Fruit fly (Drosophila melanogaster) Kc167 (cell line): Measurements from ENCODE around the gene maca.

Source experiments
- Myc ChIP-seq: fragments of >200 bp; optimal IDR thresholded peaks from 2 replicates; lab custom pipeline; 2017; ENCODE audit warnings: missing external identifiers
- Sin3A ChIP-seq: fragments of >200 bp; optimal IDR thresholded peaks from 2 replicates; lab custom pipeline; 2018; ENCODE audit warnings: missing external identifiers
- h ChIP-seq: fragments of >200 bp; optimal IDR thresholded peaks from 3 replicates; lab custom pipeline; 2018; ENCODE audit warnings: missing external identifiers
- insv ChIP-seq: fragments of >200 bp; optimal IDR thresholded peaks from 3 replicates; lab custom pipeline; 2018; ENCODE audit warnings: missing external identifiers
- psq ChIP-seq: fragments of >200 bp; optimal IDR thresholded peaks from 2 replicates; lab custom pipeline; 2017; ENCODE audit warnings: missing external identifiers
- ttk ChIP-seq: sonication (Bioruptor generic); optimal IDR thresholded peaks from 2 replicates; lab custom pipeline; 2017; ENCODE audit warnings: missing external identifiers

maca gene

DNA sequence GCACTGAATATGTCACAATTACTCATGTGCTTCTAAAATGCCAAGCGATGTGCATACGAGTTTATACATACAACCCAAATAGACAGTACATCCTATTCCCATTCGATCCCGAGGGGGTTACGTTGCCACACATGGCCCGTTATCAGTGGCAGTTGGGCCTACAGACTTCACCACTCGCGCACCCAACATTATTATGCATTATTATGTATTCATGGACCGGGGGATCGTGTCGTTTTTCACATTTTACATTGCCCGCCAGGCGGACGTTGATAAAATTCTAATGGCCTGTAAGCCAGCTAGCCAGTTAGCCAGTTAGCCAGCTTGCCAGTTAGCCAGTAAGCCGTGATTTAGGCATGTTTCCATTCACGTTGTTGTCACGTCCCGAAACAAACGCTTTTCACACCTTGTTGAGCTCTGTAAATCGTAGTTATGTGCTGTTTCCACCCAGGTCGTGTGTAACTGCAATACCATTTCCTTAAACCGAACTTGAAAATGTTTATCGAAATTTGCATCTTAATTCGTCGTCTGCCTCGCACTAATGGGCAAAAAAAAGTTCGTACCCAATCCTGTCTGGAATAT, 21.0 kb upstream of the maca start:
- no peak for TF ChIP-seq ttk (lab: Kevin White, UChicago)

DNA sequence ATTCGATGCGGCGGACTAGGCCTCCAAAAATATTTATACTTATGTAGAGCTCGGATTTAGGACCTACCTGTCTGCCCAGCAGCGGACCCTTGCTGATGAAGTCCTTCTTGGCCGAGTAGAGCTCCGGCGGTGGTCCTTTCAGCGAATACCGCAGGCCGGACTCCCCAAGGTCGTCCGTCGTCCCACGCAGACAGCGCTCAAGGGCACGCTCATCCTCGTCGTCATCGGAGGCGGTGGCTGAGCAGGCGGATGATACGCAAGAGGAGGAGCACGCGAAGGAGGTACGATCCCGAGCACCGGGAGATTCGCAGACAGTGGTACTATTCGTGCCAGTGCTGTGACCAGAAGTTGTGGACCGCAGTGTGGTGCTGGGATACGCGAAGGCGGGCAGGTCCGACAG, 19.6 kb upstream of the maca start:
- TF ChIP-seq psq (lab: Kevin White, UChicago) = no peak
- TF ChIP-seq insv = no peak
- no peak for TF ChIP-seq Sin3A (lab: Kevin White, UChicago)
- TF ChIP-seq Myc (lab: Kevin White, UChicago) = no peak
- TF ChIP-seq ttk (lab: Kevin White, UChicago) = no peak
- no peak for TF ChIP-seq h (lab: Kevin White, UChicago)

DNA sequence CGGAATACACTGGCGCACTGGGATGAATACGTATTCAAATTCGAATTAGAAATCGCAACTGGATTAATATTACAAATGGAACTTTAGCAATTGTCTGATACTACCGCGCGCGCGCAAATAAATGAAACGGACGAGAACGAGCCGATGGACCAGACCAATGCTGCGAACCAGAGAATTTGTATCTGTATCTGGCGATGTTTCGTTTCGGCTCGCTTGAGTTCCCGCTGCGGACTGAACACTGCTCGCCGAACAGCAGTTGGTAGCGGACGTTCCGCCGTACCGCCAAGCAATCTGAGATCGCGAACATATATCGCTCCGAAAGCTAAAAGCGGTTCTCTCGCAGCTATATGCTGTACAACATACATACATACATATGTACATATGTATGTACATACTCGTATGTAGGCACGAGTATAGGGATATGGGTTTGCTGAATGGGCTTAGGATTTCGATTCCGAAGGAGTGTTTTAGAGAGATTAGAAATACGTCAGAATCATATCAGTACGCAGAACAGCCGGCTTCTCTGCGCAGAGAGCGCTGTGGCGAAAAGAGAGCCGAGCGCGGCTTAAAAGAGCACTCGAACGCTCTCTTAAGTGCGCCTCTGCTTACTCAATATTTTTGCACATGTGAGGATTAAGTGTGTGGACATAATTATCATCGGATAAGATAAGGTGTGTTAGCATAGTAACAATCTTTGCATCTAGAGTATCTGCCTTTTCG, 18.3 kb upstream of the maca start, which contains the start of gene AdamTS-A:
TSS of gene AdamTS-A (minus strand) at position 221 of the 720 bp plus-strand sequence.
- no peak for TF ChIP-seq psq (lab: Kevin White, UChicago)
- no peak for TF ChIP-seq insv
- TF ChIP-seq Sin3A (lab: Kevin White, UChicago) = no peak
- no peak for TF ChIP-seq h (lab: Kevin White, UChicago)
- no peak for TF ChIP-seq Myc (lab: Kevin White, UChicago)
- TF ChIP-seq ttk (lab: Kevin White, UChicago) = no peak

DNA sequence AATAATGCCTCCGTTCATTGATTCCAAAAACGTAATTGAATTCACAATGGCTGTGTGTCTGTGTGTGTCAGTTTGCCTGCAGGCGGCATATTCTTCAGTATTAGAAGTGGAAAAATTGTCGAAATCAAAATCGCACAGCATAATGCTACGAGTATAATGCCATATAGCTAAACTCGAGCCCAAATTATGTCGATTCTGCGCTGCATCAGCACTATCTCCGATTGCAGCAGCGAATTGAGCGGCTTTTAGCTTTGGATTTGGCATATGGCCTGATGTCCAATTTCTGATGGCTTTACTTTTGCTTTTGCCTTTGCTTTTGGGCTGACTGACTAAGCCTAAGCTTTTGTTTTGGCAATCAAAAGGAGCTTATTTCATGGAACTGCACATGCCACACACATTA, 14.3 kb upstream of the maca start:
- TF ChIP-seq psq (lab: Kevin White, UChicago) (no peak), Myc (lab: Kevin White, UChicago) (no peak), h (lab: Kevin White, UChicago) (no peak), ttk (lab: Kevin White, UChicago) (no peak), Sin3A (lab: Kevin White, UChicago) (no peak), insv (no peak)

DNA sequence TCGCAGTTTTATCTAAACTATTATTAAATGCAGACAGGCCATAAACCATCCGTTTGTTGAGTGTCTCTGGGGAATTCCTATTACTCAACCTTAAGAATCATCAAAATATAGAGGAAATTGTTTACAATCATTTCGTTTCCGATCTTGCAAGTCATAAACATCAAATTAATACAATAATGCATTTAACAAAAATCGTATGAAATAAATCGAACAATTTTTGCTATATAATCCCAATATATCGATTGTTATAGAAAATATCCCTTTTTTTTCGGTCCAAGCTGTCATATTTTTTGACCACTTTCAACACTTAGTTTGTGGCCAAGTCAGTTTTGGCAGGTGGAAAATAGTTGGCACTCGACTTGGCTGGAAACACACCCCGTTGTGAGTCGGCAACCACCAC, 12.8 kb upstream of the maca start, which contains the start of gene B9d1:
TSS of gene B9d1 (plus strand) at position 301 of the 400 bp plus-strand sequence.
- no peak for TF ChIP-seq Sin3A (lab: Kevin White, UChicago)
- no peak for TF ChIP-seq h (lab: Kevin White, UChicago)
- no peak for TF ChIP-seq Myc (lab: Kevin White, UChicago)
- no peak for TF ChIP-seq ttk (lab: Kevin White, UChicago)
- TF ChIP-seq psq (lab: Kevin White, UChicago) = no peak
- no peak for TF ChIP-seq insv

DNA sequence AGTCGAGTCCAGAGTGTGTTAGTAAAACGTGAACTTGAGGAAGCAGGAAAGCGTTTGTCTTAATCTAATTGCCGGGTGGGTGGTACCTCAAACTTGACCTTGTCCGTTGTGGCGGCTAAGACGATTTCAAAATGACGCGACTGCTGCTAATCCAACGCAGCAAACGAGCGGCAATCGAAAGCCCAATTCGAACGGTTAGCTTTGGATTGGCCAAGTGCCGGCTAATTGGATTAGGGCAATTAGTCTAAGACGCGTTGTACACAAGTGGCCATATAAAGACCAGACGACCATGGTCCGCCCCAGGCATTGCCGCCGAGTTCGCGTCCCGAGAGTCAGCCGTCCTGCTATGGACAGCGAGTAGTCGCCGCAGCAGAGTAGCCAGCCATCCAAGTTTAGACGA, 11.5 kb upstream of the maca start, which contains the start of gene Rh6:
TSS of gene Rh6 (plus strand) at position 301 of the 400 bp plus-strand sequence.
- no peak for TF ChIP-seq Sin3A (lab: Kevin White, UChicago)
- TF ChIP-seq ttk (lab: Kevin White, UChicago) = no peak
- no peak for TF ChIP-seq Myc (lab: Kevin White, UChicago)
- TF ChIP-seq psq (lab: Kevin White, UChicago) = no peak
- TF ChIP-seq h (lab: Kevin White, UChicago) = no peak
- TF ChIP-seq insv = no peak

DNA sequence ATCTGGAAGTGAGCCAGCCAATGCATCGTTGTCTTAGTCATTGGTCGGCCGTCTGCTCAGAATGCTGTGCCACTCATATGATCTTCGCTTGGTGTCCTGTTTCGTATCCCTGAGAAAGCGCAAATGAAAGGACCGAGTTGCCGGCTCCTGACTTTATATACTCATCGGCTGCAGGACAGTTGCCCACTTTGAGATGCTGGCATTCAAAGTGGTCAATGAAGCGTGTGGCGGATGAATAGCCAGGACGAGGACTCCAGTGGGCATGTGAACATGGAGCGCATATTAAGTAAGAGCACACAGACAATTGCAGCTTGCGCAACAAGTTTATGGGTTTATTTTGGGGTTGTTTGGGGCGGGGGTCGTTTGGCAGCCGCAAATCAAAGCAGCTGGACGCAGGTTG, 9.1 kb upstream of the maca start, which contains the start of gene Trissin:
TSS of gene Trissin (minus strand) at position 101 of the 400 bp plus-strand sequence.
- TF ChIP-seq ttk (lab: Kevin White, UChicago) (no peak), Myc (lab: Kevin White, UChicago) (no peak), insv (no peak), Sin3A (lab: Kevin White, UChicago) (no peak), psq (lab: Kevin White, UChicago) (no peak), h (lab: Kevin White, UChicago) (no peak)

DNA sequence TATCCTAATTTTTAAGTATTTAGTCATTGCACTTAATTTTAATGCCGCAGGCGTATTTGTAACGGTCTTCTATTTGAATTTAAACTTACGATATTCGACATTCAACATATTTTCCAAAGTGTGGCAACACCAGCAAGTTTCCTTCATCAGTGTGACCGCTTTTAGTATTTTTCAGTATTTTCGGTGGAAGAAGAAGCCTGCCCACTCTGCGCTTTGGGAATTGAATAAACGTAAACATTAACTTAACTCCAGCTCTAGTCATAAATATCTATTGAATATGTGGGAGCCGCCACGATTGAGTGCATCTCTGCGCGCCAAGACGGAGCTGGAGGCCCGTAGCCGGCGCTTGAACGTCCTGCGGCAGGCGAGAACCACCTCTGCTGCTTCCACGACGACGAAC, 8.5 kb upstream of the maca start, which contains the start of gene obe:
TSS of gene obe (plus strand) at position 185 of the 400 bp plus-strand sequence.
- TF ChIP-seq h (lab: Kevin White, UChicago) = no peak
- no peak for TF ChIP-seq Sin3A (lab: Kevin White, UChicago)
- no peak for TF ChIP-seq Myc (lab: Kevin White, UChicago)
- TF ChIP-seq ttk (lab: Kevin White, UChicago) = no peak
- TF ChIP-seq insv = no peak
- no peak for TF ChIP-seq psq (lab: Kevin White, UChicago)

DNA sequence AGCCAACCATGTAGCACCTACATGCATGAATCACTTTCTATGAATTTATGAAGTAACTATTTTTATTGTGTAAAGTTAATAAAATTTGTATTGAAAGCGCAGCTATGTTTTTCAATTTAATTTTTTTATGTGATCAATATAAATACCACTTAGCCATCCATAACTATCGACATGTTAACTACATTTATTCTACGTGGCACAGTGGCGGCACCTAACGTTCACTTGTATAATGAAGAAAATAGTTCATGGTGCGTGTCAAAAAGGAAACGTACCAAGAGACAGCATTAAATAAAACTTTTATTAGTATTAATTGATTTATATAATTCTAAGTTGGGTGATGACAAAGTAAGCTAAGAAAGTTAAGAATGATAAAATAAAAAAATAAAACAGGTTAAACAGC, 1.2 kb upstream of the maca start:
- TF ChIP-seq Sin3A (lab: Kevin White, UChicago) (no peak), ttk (lab: Kevin White, UChicago) (no peak), Myc (lab: Kevin White, UChicago) (no peak), psq (lab: Kevin White, UChicago) (no peak), insv (no peak), h (lab: Kevin White, UChicago) (no peak)

DNA sequence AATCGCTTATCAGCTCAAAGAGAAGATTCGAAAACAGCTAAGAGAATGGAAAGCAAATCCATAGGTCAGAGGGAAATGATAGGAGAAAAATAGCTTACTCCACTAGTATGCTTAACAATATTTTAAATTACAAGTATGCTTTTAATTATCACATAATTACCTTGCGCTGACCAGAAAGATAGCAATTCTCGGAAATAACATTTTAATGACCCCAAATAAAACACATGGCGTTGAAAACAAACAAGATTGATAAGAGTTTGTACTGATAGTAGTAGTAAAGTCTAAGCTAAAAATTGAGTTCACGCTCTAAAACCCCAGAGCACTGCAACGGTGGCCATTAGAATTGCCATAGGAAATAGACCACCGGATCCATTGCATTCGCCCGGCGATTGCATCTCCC, 13.4 kb downstream of the maca start:
- TF ChIP-seq Myc (lab: Kevin White, UChicago) (no peak), ttk (lab: Kevin White, UChicago) (no peak), Sin3A (lab: Kevin White, UChicago) (no peak), insv (no peak), psq (lab: Kevin White, UChicago) (no peak), h (lab: Kevin White, UChicago) (no peak)

DNA sequence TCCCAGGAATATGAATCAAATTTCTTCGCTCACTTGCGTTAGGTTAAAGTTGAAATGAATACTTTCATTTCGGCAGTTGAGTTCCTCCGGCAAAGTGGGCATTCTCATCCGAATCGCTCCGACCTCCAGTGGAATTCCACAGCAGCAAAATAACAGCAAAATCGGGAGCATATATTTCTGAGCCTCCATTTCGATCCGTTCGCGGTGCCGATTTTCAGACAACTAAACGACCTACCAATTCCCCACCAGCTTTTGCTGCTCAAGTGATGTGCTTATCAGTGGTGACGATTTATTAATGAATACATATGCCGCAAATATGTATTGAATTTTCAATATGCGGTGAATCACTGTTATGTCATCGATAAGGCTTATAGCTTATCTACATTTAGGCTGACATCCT, 14.2 kb downstream of the maca start, which contains the start of gene CG44014:
TSS of gene CG44014 (minus strand) at position 256 of the 400 bp plus-strand sequence.
- TF ChIP-seq Myc (lab: Kevin White, UChicago) (no peak), Sin3A (lab: Kevin White, UChicago) (no peak), psq (lab: Kevin White, UChicago) (no peak), ttk (lab: Kevin White, UChicago) (no peak)

DNA sequence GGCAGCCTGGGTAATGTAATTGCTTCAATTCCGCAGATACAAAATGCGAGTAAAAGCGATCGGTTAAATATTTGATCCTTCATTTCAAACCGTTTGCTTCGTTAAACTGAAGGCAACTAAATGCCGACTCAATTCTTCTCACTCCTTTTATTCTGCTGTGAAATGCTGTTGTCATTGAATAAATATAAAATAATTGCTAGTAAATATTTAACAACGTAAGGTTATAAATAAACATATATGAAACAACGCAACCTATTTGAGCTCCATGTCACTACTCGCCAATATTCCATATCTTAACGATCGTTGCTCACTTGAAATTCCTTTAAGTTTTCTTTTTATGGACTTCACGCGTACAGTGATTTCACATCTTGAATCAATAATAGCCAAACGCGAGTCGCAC, 15.4 kb downstream of the maca start, which contains the start of gene CG44013:
TSS of gene CG44013 (minus strand) at position 101 of the 400 bp plus-strand sequence.
- TF ChIP-seq psq (lab: Kevin White, UChicago) (no peak), h (lab: Kevin White, UChicago) (no peak), ttk (lab: Kevin White, UChicago) (no peak)
